Fruit fly (Drosophila melanogaster) whole organism, embryonic: Measurements from ENCODE around the gene blp.
A peak's percentile ranks its signal among the peaks of the same experiment; 100 is the strongest.

Experiments
- B-H2 ChIP-seq: fragments of 200-800 bp; sonication (Bioruptor generic); optimal IDR thresholded peaks from 2 replicates; lab custom pipeline; 2018; ENCODE audit warnings: missing biosample characterization, mild to moderate bottlenecking, missing genetic modification characterization
- CG10543 ChIP-seq: fragments of 200-800 bp; sonication (Bioruptor generic); optimal IDR thresholded peaks from 3 replicates; lab custom pipeline; 2017; ENCODE audit warnings: missing biosample characterization, mild to moderate bottlenecking, missing genetic modification characterization, moderate library complexity
- CG11504 ChIP-seq: fragments of 200-800 bp; sonication (Bioruptor generic); optimal IDR thresholded peaks from 3 replicates; lab custom pipeline; 2019; ENCODE audit warnings: missing biosample characterization, mild to moderate bottlenecking, missing genetic modification characterization, moderate library complexity
- CG13123 ChIP-seq: fragments of 200-800 bp; sonication (Bioruptor generic); optimal IDR thresholded peaks from 2 replicates; lab custom pipeline; 2016; ENCODE audit warnings: missing biosample characterization, missing genetic modification characterization
- CG13894 ChIP-seq: fragments of 200-800 bp; sonication (Bioruptor generic); optimal IDR thresholded peaks from 3 replicates; lab custom pipeline; 2018; ENCODE audit warnings: missing biosample characterization, mild to moderate bottlenecking, missing genetic modification characterization, moderate library complexity
- CG15269 ChIP-seq: fragments of 200-800 bp; sonication (Bioruptor generic); optimal IDR thresholded peaks from 2 replicates; lab custom pipeline; 2018; ENCODE audit warnings: missing biosample characterization, mild to moderate bottlenecking, missing genetic modification characterization, moderate library complexity
- CG1603 ChIP-seq: fragments of 200-800 bp; sonication (Bioruptor generic); optimal IDR thresholded peaks from 2 replicates; lab custom pipeline; 2019; ENCODE audit warnings: missing biosample characterization, mild to moderate bottlenecking, missing genetic modification characterization, moderate library complexity
- CG17359 ChIP-seq: fragments of 200-800 bp; sonication (Bioruptor generic); optimal IDR thresholded peaks from 3 replicates; lab custom pipeline; 2018; ENCODE audit warnings: missing biosample characterization, mild to moderate bottlenecking, missing genetic modification characterization, moderate library complexity
- CG1832 ChIP-seq: fragments of 200-800 bp; sonication (Bioruptor generic); optimal IDR thresholded peaks from 2 replicates; lab custom pipeline; 2017; ENCODE audit warnings: missing biosample characterization, mild to moderate bottlenecking, missing genetic modification characterization, inconsistent platforms
- CG2712 ChIP-seq: fragments of 200-800 bp; optimal IDR thresholded peaks from 3 replicates; lab custom pipeline; 2019; ENCODE audit warnings: missing biosample characterization, mild to moderate bottlenecking, missing genetic modification characterization, moderate library complexity
- CG3838 ChIP-seq: fragments of 200-800 bp; sonication (Bioruptor generic); optimal IDR thresholded peaks from 3 replicates; lab custom pipeline; 2016; ENCODE audit warnings: missing biosample characterization, missing genetic modification characterization
- CG4328 ChIP-seq: fragments of 200-800 bp; sonication (Bioruptor generic); optimal IDR thresholded peaks from 3 replicates; lab custom pipeline; 2017; ENCODE audit warnings: missing biosample characterization, missing genetic modification reagents, missing genetic modification characterization
- CG4707 ChIP-seq: fragments of 200-800 bp; sonication (Bioruptor generic); optimal IDR thresholded peaks from 2 replicates; lab custom pipeline; 2018; ENCODE audit warnings: missing biosample characterization, mild to moderate bottlenecking, missing genetic modification characterization, moderate library complexity
- CG5180 ChIP-seq: fragments of 200-800 bp; sonication (Bioruptor generic); optimal IDR thresholded peaks from 3 replicates; lab custom pipeline; 2017; ENCODE audit warnings: missing biosample characterization, missing genetic modification characterization, mild to moderate bottlenecking, moderate library complexity, missing genetic modification reagents
- CG5953 ChIP-seq: fragments of 200-800 bp; sonication (Bioruptor generic); IDR thresholded peaks from 2 replicates; pipeline ENCODE4 v1.3.6; 2022; ENCODE audit warnings: missing biosample characterization, missing genetic modification characterization
- CG7928 ChIP-seq: fragments of 200-800 bp; sonication (Bioruptor generic); optimal IDR thresholded peaks from 2 replicates; lab custom pipeline; 2017; ENCODE audit warnings: missing biosample characterization, mild to moderate bottlenecking, missing genetic modification characterization
- CG7963 ChIP-seq: fragments of 200-800 bp; sonication (Bioruptor generic); IDR thresholded peaks from 3 replicates; pipeline ENCODE4 v1.3.6; 2022; ENCODE audit warnings: missing biosample characterization, missing genetic modification characterization; ENCODE audit not compliant: partially characterized antibody
- CG9437 ChIP-seq: fragments of 200-800 bp; sonication (Bioruptor generic); optimal IDR thresholded peaks from 2 replicates; lab custom pipeline; 2018; ENCODE audit warnings: missing biosample characterization, mild to moderate bottlenecking, missing genetic modification characterization
- CG9797 ChIP-seq: fragments of 200-800 bp; sonication (Bioruptor generic); optimal IDR thresholded peaks from 3 replicates; lab custom pipeline; 2018; ENCODE audit warnings: missing biosample characterization, mild to moderate bottlenecking, missing genetic modification characterization
- E2f1 ChIP-seq: fragments of 200-800 bp; sonication (Bioruptor generic); IDR thresholded peaks from 2 replicates; pipeline ENCODE4 v1.3.6; 2022; ENCODE audit warnings: missing biosample characterization, missing genetic modification characterization
- Ets97D ChIP-seq: fragments of 200-800 bp; sonication (Bioruptor generic); optimal IDR thresholded peaks from 3 replicates; lab custom pipeline; 2016; ENCODE audit warnings: missing biosample characterization, missing genetic modification characterization
- Hey ChIP-seq: fragments of 200-800 bp; sonication (Bioruptor generic); optimal IDR thresholded peaks from 3 replicates; lab custom pipeline; 2018; ENCODE audit warnings: missing biosample characterization, mild to moderate bottlenecking, missing genetic modification characterization
- MESR4 ChIP-seq: fragments of 200-800 bp; sonication (Bioruptor generic); optimal IDR thresholded peaks from 2 replicates; lab custom pipeline; 2018; ENCODE audit warnings: missing biosample characterization, mild to moderate bottlenecking, missing genetic modification characterization, moderate library complexity
- Med ChIP-seq: fragments of 200-800 bp; sonication (Bioruptor generic); peaks from one replicate; lab custom pipeline; 2016; ENCODE audit warnings: missing biosample characterization, missing genetic modification characterization, mild to moderate bottlenecking, inconsistent platforms, moderate library complexity
- Mes4 ChIP-seq: fragments of 200-800 bp; sonication (Bioruptor generic); optimal IDR thresholded peaks from 2 replicates; lab custom pipeline; 2016; ENCODE audit warnings: missing biosample characterization, missing genetic modification characterization
- NK7.1 ChIP-seq: fragments of 200-800 bp; sonication (Bioruptor generic); optimal IDR thresholded peaks from 3 replicates; lab custom pipeline; 2016; ENCODE audit warnings: missing biosample characterization, missing genetic modification characterization
- Optix ChIP-seq: fragments of 200-800 bp; sonication (Bioruptor generic); IDR thresholded peaks from 3 replicates; pipeline ENCODE4 v1.3.6; 2022; ENCODE audit warnings: missing biosample characterization, missing genetic modification characterization
- Trl ChIP-seq, 3 experiments: fragments of >200 bp in 2 of 3; fragments of 200-800 bp in 1 of 3; sonication (Bioruptor generic) in 1 of 3; optimal IDR thresholded peaks; 2 replicates in 1 of 3; 3 replicates in 2 of 3; lab custom pipeline; 2016 to 2017; ENCODE audit warnings: missing biosample characterization in 1 of 3, missing genetic modification characterization in 1 of 3
- Usf ChIP-seq: fragments of 200-800 bp; sonication (Bioruptor generic); optimal IDR thresholded peaks from 2 replicates; lab custom pipeline; 2017; ENCODE audit warnings: missing genotype, missing biosample characterization, missing genetic modification characterization
- cato ChIP-seq: fragments of 200-800 bp; sonication (Bioruptor generic); optimal IDR thresholded peaks from 2 replicates; lab custom pipeline; 2016; ENCODE audit warnings: missing biosample characterization, missing genetic modification characterization, borderline replicate concordance
- chm ChIP-seq: fragments of 200-800 bp; sonication (Bioruptor generic); IDR thresholded peaks from 2 replicates; pipeline ENCODE4 v1.3.6; 2022; ENCODE audit warnings: missing biosample characterization, missing genetic modification characterization
- crp ChIP-seq, 2 experiments: fragments of 200-800 bp; sonication (Bioruptor generic); optimal IDR thresholded peaks; 2 replicates in 1 of 2; 3 replicates in 1 of 2; lab custom pipeline; 2017; ENCODE audit warnings: missing biosample characterization in 2 of 2, missing genetic modification characterization in 2 of 2, mild to moderate bottlenecking in 1 of 2, moderate library complexity in 1 of 2
- cwo ChIP-seq: fragments of 200-800 bp; sonication (Bioruptor generic); optimal IDR thresholded peaks from 3 replicates; lab custom pipeline; 2017; ENCODE audit warnings: missing biosample characterization, missing genetic modification characterization, mild to moderate bottlenecking, moderate library complexity, missing genetic modification reagents
- dm ChIP-seq: fragments of 200-800 bp; sonication (Bioruptor generic); optimal IDR thresholded peaks from 3 replicates; lab custom pipeline; 2016; ENCODE audit warnings: missing biosample characterization, missing genetic modification characterization
- emc ChIP-seq: fragments of 200-800 bp; sonication (Bioruptor generic); optimal IDR thresholded peaks from 2 replicates; lab custom pipeline; 2016; ENCODE audit warnings: missing biosample characterization, missing genetic modification characterization
- esg ChIP-seq: fragments of 200-800 bp; sonication (Bioruptor generic); conservative IDR thresholded peaks from 2 replicates; pipeline ENCODE4 v1.3.6; 2022; ENCODE audit warnings: missing biosample characterization, missing genetic modification characterization
- gem ChIP-seq: fragments of 200-800 bp; sonication (Bioruptor generic); optimal IDR thresholded peaks from 2 replicates; lab custom pipeline; 2019; ENCODE audit warnings: missing biosample characterization, mild to moderate bottlenecking, missing genetic modification characterization, moderate library complexity
- grau ChIP-seq: fragments of 200-800 bp; optimal IDR thresholded peaks from 3 replicates; lab custom pipeline; 2019; ENCODE audit warnings: missing biosample characterization, mild to moderate bottlenecking, missing genetic modification characterization, moderate library complexity
- grn ChIP-seq: fragments of 200-800 bp; sonication (Bioruptor generic); optimal IDR thresholded peaks from 3 replicates; lab custom pipeline; 2017; ENCODE audit warnings: missing biosample characterization, missing genetic modification characterization
- insv ChIP-seq, 2 experiments: fragments of 200-800 bp; sonication (Bioruptor generic); optimal IDR thresholded peaks; 3 replicates each; lab custom pipeline; 2016 to 2018; ENCODE audit warnings: missing biosample characterization in 2 of 2, missing genetic modification characterization in 2 of 2
- maf-S ChIP-seq: fragments of 200-800 bp; sonication (Bioruptor generic); optimal IDR thresholded peaks from 2 replicates; lab custom pipeline; 2016; ENCODE audit warnings: missing biosample characterization, missing genetic modification characterization
- pzg ChIP-seq: fragments of 200-800 bp; sonication (Bioruptor generic); optimal IDR thresholded peaks from 3 replicates; lab custom pipeline; 2018; ENCODE audit warnings: missing biosample characterization, mild to moderate bottlenecking, missing genetic modification characterization, moderate library complexity
- repo ChIP-seq: fragments of 200-800 bp; sonication (Bioruptor generic); optimal IDR thresholded peaks from 2 replicates; lab custom pipeline; 2016; ENCODE audit warnings: missing biosample characterization, missing genetic modification characterization
- sens ChIP-seq: fragments of 200-800 bp; sonication (Bioruptor generic); peaks from one replicate; lab custom pipeline; 2016; ENCODE audit warnings: missing biosample characterization, missing genetic modification characterization
- slp2 ChIP-seq: fragments of 200-800 bp; sonication (Bioruptor generic); optimal IDR thresholded peaks from 2 replicates; lab custom pipeline; 2016; ENCODE audit warnings: missing biosample characterization, missing genetic modification characterization
- ssp ChIP-seq: fragments of 200-800 bp; sonication (Bioruptor generic); IDR thresholded peaks from 2 replicates; pipeline ENCODE4 v1.3.6; 2022; ENCODE audit warnings: missing biosample characterization, missing genetic modification characterization
- stwl ChIP-seq: fragments of 200-800 bp; sonication (Bioruptor generic); optimal IDR thresholded peaks from 3 replicates; lab custom pipeline; 2018; ENCODE audit warnings: missing biosample characterization, mild to moderate bottlenecking, missing genetic modification characterization, moderate library complexity
- tll ChIP-seq, 2 experiments: fragments of 200-800 bp in 1 of 2; fragments of >200 bp in 1 of 2; sonication (Bioruptor generic) in 1 of 2; optimal IDR thresholded peaks; 2 replicates each; lab custom pipeline; 2017 to 2019; ENCODE audit warnings: missing biosample characterization in 2 of 2, missing genetic modification characterization in 2 of 2, mild to moderate bottlenecking in 1 of 2, moderate library complexity in 1 of 2

The blp gene

dm6 chr3R:15972979-15973486 lies 39.4 kb downstream of the blp start, which contains the start of gene Hel89B (continued):
- peak; percentile 12 for TF ChIP-seq CG7928 (GFP tag; lab: Kevin White, UChicago)
- TF ChIP-seq Usf (GFP tag; lab: Kevin White, UChicago), result peak; percentile 37
- TF ChIP-seq CG13123, result peak; percentile 41
- TF ChIP-seq NK7.1 (GFP tag; lab: Kevin White, UChicago), result peak; percentile 3
- peak; percentile 59 for TF ChIP-seq CG15269 (tag; lab: Kevin White, UChicago)
- peak; percentile 84 for TF ChIP-seq gem
- TF ChIP-seq tll (GFP tag; optimal IDR thresholded peaks at IDR 0.05; lab: Kevin White, UChicago), result peak in 1 of 2 experiments; percentile 10
- TF ChIP-seq crp (GFP tag; optimal IDR thresholded peaks at IDR 0.05; lab: Kevin White, UChicago), result peak in 1 of 2 experiments; percentile 35
- no peak for TF ChIP-seq Optix (GFP tag; lab: Robert Waterston, UW)
- TF ChIP-seq grn (GFP tag; lab: Kevin White, UChicago), result no peak
- TF ChIP-seq B-H2 (GFP tag; lab: Kevin White, UChicago), result peak; percentile 66
- peak; percentile 90 for TF ChIP-seq CG9797 (GFP tag; lab: Kevin White, UChicago)
- TF ChIP-seq Ets97D (GFP tag; lab: Kevin White, UChicago), result peak; percentile 83
- TF ChIP-seq chm (GFP tag; lab: Robert Waterston, UW), result no peak
- TF ChIP-seq emc (GFP tag; lab: Kevin White, UChicago), result peak; percentile 41
- peak; percentile 46 for TF ChIP-seq cato (GFP tag; lab: Kevin White, UChicago)
- peak; percentile 70 for TF ChIP-seq grau (tag; lab: Kevin White, UChicago)
- TF ChIP-seq CG3838 (GFP tag; lab: Kevin White, UChicago), result peak; percentile 57

dm6 chr3R:15973488-15973975 lies 39.9 kb downstream of the blp start:
- TF ChIP-seq maf-S (peak; percentile 17), esg (GFP tag; lab: Robert Waterston, UW) (no peak), MESR4 (GFP tag; lab: Kevin White, UChicago) (peak; percentile 76), slp2 (peak; percentile 17), CG11504 (tag; lab: Kevin White, UChicago) (peak; percentile 41), Trl (optimal IDR thresholded peaks at IDR 0.05; lab: Kevin White, UChicago) (peak; percentile 99), Trl (GFP tag; optimal IDR thresholded peaks at IDR 0.05; lab: Kevin White, UChicago) (peak; percentile 82), stwl (peak; percentile 47), CG7963 (GFP tag; lab: Robert Waterston, UW) (no peak), sens (peak; percentile 21), CG9437 (GFP tag; lab: Kevin White, UChicago) (no peak), Hey (tag; lab: Kevin White, UChicago) (peak; percentile 29), CG4707 (peak; percentile 10), CG5953 (GFP tag; lab: Robert Waterston, UW) (no peak), CG2712 (tag; lab: Kevin White, UChicago) (peak; percentile 18), Med (GFP tag; lab: Kevin White, UChicago) (peak; percentile 66), CG1603 (tag; lab: Kevin White, UChicago) (peak; percentile 0), CG17359 (tag; lab: Kevin White, UChicago) (no peak), cwo (peak; percentile 20), Mes4 (GFP tag; lab: Kevin White, UChicago) (no peak), CG10543 (GFP tag; lab: Kevin White, UChicago) (peak; percentile 69), CG1832 (GFP tag; lab: Kevin White, UChicago) (peak; percentile 82), ssp (no peak), insv (GFP tag; optimal IDR thresholded peaks at IDR 0.05; lab: Kevin White, UChicago) (peak in 1 of 2 experiments; percentile 55), pzg (GFP tag; lab: Kevin White, UChicago) (peak; percentile 21), CG5180 (GFP tag; lab: Kevin White, UChicago) (peak; percentile 6), CG4328 (GFP tag; lab: Kevin White, UChicago) (peak; percentile 13), E2f1 (GFP tag; lab: Robert Waterston, UW) (no peak), repo (GFP tag; lab: Kevin White, UChicago) (peak; percentile 39), CG13894 (tag; lab: Kevin White, UChicago) (peak; percentile 74), dm (GFP tag; lab: Kevin White, UChicago) (peak; percentile 59)
